Worm (Caenorhabditis elegans): ENCODE results near the gene sri-74.

ce11 chrII:2631169-2631568 lies 48.2 kb upstream of the sri-74 start, which contains the start of gene D2062.1:
- TF ChIP-seq ama-1 (optimal IDR thresholded peaks at IDR 0.05) (no peak), tbx-37 (GFP tag; conservative IDR thresholded peaks at IDR 0.05) (no peak)
